Worm (Caenorhabditis elegans) whole organism, early embryonic: ENCODE measurements around the gene skr-20.

Experiments used
- ama-1 ChIP-seq: fragments of 150-350 bp; optimal IDR thresholded peaks from 2 replicates; lab custom pipeline; 2014
- flt-1 ChIP-seq: fragments of 200-800 bp; sonication (Bioruptor generic); IDR thresholded peaks from 2 replicates; pipeline ENCODE4 v1.3.6; 2022; ENCODE audit warnings: missing genetic modification characterization, missing compliant biosample characterization
- hmg-4 ChIP-seq: fragments of 200-800 bp; sonication (Bioruptor generic); optimal IDR thresholded peaks from 2 replicates; lab custom pipeline; 2018; ENCODE audit warnings: mild to moderate bottlenecking, missing genetic modification characterization, missing compliant biosample characterization
- hnd-1 ChIP-seq: sonication (generic microtip); optimal IDR thresholded peaks from 2 replicates; lab custom pipeline; 2016; ENCODE audit warnings: missing genetic modification characterization, missing compliant biosample characterization
- pes-1 ChIP-seq: fragments of 200-800 bp; sonication (Bioruptor generic); IDR thresholded peaks from 2 replicates; pipeline ENCODE4 v1.3.6; 2022; ENCODE audit warnings: missing genetic modification reagents, missing genetic modification characterization, missing compliant biosample characterization
- tbx-11 ChIP-seq: fragments of 200-800 bp; sonication (Bioruptor generic); IDR thresholded peaks from 2 replicates; pipeline ENCODE4 v1.3.6; 2022; ENCODE audit warnings: missing genetic modification characterization, missing compliant biosample characterization
- tbx-37 ChIP-seq: fragments of 200-800 bp; sonication (Bioruptor generic); conservative IDR thresholded peaks from 2 replicates; pipeline ENCODE4 v1.3.6; 2022; ENCODE audit warnings: missing genetic modification reagents, missing genetic modification characterization, missing compliant biosample characterization

DNA sequence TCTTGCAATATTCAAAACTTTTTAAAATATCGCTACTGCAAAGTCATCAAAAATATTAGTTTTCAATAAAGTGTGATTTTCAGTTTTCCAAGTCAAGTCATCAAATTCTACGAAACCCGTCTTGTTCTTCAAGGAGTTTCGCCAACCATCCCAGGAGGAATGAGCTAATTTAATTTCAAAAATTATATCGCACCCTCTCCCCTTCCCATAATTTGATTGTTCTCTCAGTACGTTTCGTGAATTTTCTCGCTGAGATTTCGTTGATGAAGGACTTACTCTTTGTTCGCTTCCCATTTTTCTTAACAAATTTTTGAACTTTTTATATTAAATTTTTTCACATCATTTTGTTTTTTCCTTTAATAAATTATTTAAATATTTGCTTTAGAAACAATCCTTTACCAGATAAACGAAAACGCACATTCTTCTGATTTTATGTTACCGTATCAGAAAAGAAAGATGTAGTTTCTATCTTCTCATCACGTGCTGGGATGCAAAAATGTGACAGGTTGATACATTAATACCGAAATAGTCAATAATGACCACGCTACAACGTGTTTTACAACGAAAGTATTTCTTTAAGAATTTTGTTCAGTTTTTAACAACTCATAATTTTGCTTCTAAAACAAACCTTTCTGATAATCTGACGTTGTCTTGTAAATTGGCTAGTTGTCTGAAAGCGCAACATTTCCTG, 23.5 kb upstream of the skr-20 start:
- no peak for TF ChIP-seq ama-1 (lab: Kevin White, UChicago)
- TF ChIP-seq tbx-11 (GFP tag; lab: Robert Waterston, UW), result no peak
- no peak for TF ChIP-seq flt-1 (GFP tag; lab: Robert Waterston, UW)
- TF ChIP-seq hmg-4 (GFP tag; lab: Kevin White, UChicago), result no peak
- no peak for TF ChIP-seq hnd-1
- TF ChIP-seq pes-1, result no peak
- TF ChIP-seq tbx-37 (GFP tag; lab: Robert Waterston, UW), result no peak
